Worm (Caenorhabditis elegans): ENCODE measurements around the gene Y50E8A.12.

DNA sequence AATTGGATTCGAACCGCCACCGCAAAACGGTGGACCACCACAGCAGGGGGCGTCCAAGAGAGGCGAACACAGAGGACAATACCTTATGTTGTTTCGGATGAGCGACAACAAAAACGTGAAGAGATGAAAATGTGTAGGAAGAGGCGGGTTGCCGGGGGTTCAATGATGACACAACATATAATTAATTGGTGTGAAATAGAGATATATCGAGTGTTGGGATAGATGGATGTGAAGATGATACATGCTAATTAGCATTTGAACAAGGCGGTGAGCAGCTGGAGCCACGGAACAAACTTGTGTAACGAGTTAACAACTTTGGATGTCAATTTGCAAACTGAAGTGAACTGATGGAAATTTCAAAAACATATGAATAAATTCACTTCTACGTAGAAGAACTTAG is 8.3 kb upstream of the Y50E8A.12 start:
- TF ChIP-seq tbx-2 (tag; optimal IDR thresholded peaks at IDR 0.05): no peak
- TF ChIP-seq ama-1 (optimal IDR thresholded peaks at IDR 0.05): no peak
- TF ChIP-seq egl-13 (tag; optimal IDR thresholded peaks at IDR 0.05): no peak
- no peak for TF ChIP-seq unc-130 (tag; optimal IDR thresholded peaks at IDR 0.05)
- TF ChIP-seq ztf-11 (tag; optimal IDR thresholded peaks at IDR 0.05): no peak
- no peak for TF ChIP-seq zag-1 (tag; optimal IDR thresholded peaks at IDR 0.05)
- TF ChIP-seq nhr-76 (tag; optimal IDR thresholded peaks at IDR 0.05): no peak
- no peak for TF ChIP-seq unc-62 (GFP tag; optimal IDR thresholded peaks at IDR 0.05)
